Worm (Caenorhabditis elegans) whole organism, early embryonic: ENCODE measurements around the gene dnj-9.

ENCODE experiments used
- F13C5.2 ChIP-seq: sonication (generic microtip); optimal IDR thresholded peaks from 2 replicates; lab custom pipeline; 2017; ENCODE audit warnings: mild to moderate bottlenecking, missing genetic modification characterization, inconsistent platforms, missing compliant biosample characterization
- aly-1 ChIP-seq: sonication (generic microtip); optimal IDR thresholded peaks from 2 replicates; lab custom pipeline; 2016; ENCODE audit warnings: missing genetic modification characterization, missing compliant biosample characterization
- ama-1 ChIP-seq: fragments of 150-350 bp; optimal IDR thresholded peaks from 2 replicates; lab custom pipeline; 2014
- ceh-36 ChIP-seq: sonication (generic microtip); optimal IDR thresholded peaks from 2 replicates; lab custom pipeline; 2016; ENCODE audit warnings: missing genetic modification characterization, inconsistent platforms, missing compliant biosample characterization
- pes-1 ChIP-seq: fragments of 200-800 bp; sonication (Bioruptor generic); IDR thresholded peaks from 2 replicates; pipeline ENCODE4 v1.3.6; 2022; ENCODE audit warnings: missing genetic modification reagents, missing genetic modification characterization, missing compliant biosample characterization
- tbx-11 ChIP-seq: fragments of 200-800 bp; sonication (Bioruptor generic); IDR thresholded peaks from 2 replicates; pipeline ENCODE4 v1.3.6; 2022; ENCODE audit warnings: missing genetic modification characterization, missing compliant biosample characterization
- tbx-37 ChIP-seq: fragments of 200-800 bp; sonication (Bioruptor generic); conservative IDR thresholded peaks from 2 replicates; pipeline ENCODE4 v1.3.6; 2022; ENCODE audit warnings: missing genetic modification reagents, missing genetic modification characterization, missing compliant biosample characterization

ce11 chrII:4905883-4906282, 54.0 kb downstream of the dnj-9 start:
- TF ChIP-seq tbx-11 (GFP tag; lab: Robert Waterston, UW): no peak
- TF ChIP-seq ama-1: no peak
- TF ChIP-seq tbx-37 (GFP tag; lab: Robert Waterston, UW): no peak
- TF ChIP-seq F13C5.2 (tag; lab: Kevin White, UChicago): no peak
- no peak for TF ChIP-seq pes-1 (GFP tag; lab: Robert Waterston, UW)
- no peak for TF ChIP-seq ceh-36
- no peak for TF ChIP-seq aly-1 (tag; lab: Kevin White, UChicago)
